Worm (Caenorhabditis elegans) whole organism, L2 larva: Measurements from ENCODE around the gene srt-69.

Experiments
- ZK546.5 ChIP-seq: sonication (generic microtip); optimal IDR thresholded peaks from 2 replicates; lab custom pipeline; 2017; ENCODE audit warnings: missing biosample characterization, missing genetic modification characterization
- alr-1 ChIP-seq: fragments of 150-350 bp; optimal IDR thresholded peaks from 2 replicates; lab custom pipeline; 2014; ENCODE audit warnings: missing biosample characterization, missing genetic modification characterization
- aly-2 ChIP-seq: fragments of 150-350 bp; optimal IDR thresholded peaks from 2 replicates; lab custom pipeline; 2014; ENCODE audit warnings: missing biosample characterization, missing genetic modification characterization
- blmp-1 ChIP-seq: sonication (generic microtip); optimal IDR thresholded peaks from 2 replicates; lab custom pipeline; 2017; ENCODE audit warnings: missing genetic modification characterization, mild to moderate bottlenecking, missing compliant biosample characterization, antibody characterized with exemption, moderate library complexity; ENCODE audit not compliant: insufficient read depth
- egl-27 ChIP-seq: sonication (generic microtip); optimal IDR thresholded peaks from 3 replicates; lab custom pipeline; 2017; ENCODE audit warnings: missing biosample characterization, missing genetic modification reagents, missing genetic modification characterization
- elt-1 ChIP-seq: fragments of 150-350 bp; optimal IDR thresholded peaks from 2 replicates; lab custom pipeline; 2014; ENCODE audit warnings: missing biosample characterization, missing genetic modification characterization
- snpc-4 ChIP-seq: fragments of 150-350 bp; optimal IDR thresholded peaks from 2 replicates; lab custom pipeline; 2014; ENCODE audit warnings: missing biosample characterization, missing genetic modification characterization
- ztf-4 ChIP-seq: fragments of 150-350 bp; optimal IDR thresholded peaks from 2 replicates; lab custom pipeline; 2014; ENCODE audit warnings: missing biosample characterization, missing genetic modification characterization

DNA sequence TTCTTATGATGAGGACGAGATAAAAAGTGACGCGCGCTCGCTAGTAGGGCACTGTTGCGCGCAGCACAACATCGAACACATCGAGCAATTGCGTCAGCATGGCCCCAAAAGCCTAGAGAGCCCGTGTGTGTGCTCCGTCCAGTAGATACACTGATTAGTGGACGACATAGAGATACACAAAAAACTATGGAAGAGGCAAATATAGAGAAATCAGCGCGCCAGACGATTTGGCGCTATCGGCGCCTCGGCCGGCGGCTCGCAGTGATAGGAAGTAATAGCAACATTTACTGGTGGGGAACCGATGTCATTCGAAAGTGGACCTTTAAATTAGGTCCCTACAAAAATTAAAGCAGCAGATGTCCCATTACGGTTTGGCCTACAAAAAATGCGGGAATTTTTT is 37.0 kb downstream of the srt-69 start:
- TF ChIP-seq snpc-4 (tag; lab: Kevin White, UChicago) (no peak), alr-1 (tag; lab: Kevin White, UChicago) (no peak), blmp-1 (tag; lab: Kevin White, UChicago) (no peak), aly-2 (tag; lab: Kevin White, UChicago) (no peak), egl-27 (tag; lab: Kevin White, UChicago) (no peak), elt-1 (tag; lab: Kevin White, UChicago) (no peak), ZK546.5 (no peak), ztf-4 (tag; lab: Kevin White, UChicago) (no peak)
